Worm (Caenorhabditis elegans) whole organism, mixed stage, embryonic: ENCODE measurements around the gene T27A8.7.
A peak's percentile ranks its signal among the peaks of the same experiment; 100 is the strongest.

Experiments
- M03D4.4 ChIP-seq: sonication (generic microtip); optimal IDR thresholded peaks from 2 replicates; lab custom pipeline; 2017; ENCODE audit warnings: mild to moderate bottlenecking, missing genetic modification characterization, missing compliant biosample characterization
- bed-3 ChIP-seq: fragments of 200-800 bp; sonication (Bioruptor generic); optimal IDR thresholded peaks from 3 replicates; lab custom pipeline; 2018; ENCODE audit warnings: mild to moderate bottlenecking, missing genetic modification characterization, moderate library complexity, missing compliant biosample characterization
- blmp-1 ChIP-seq: fragments of 150-350 bp; optimal IDR thresholded peaks from 2 replicates; lab custom pipeline; 2014; ENCODE audit warnings: missing biosample characterization, missing genetic modification characterization
- ceh-39 ChIP-seq: fragments of 150-350 bp; optimal IDR thresholded peaks from 2 replicates; lab custom pipeline; 2014; ENCODE audit warnings: missing biosample characterization, missing genetic modification characterization
- ceh-43 ChIP-seq: fragments of 200-800 bp; sonication (Bioruptor generic); optimal IDR thresholded peaks from 2 replicates; lab custom pipeline; 2018; ENCODE audit warnings: mild to moderate bottlenecking, missing genetic modification characterization, moderate library complexity, missing compliant biosample characterization
- ceh-83 ChIP-seq: fragments of 200-800 bp; sonication (Bioruptor generic); optimal IDR thresholded peaks from 2 replicates; lab custom pipeline; 2018; ENCODE audit warnings: mild to moderate bottlenecking, missing genetic modification characterization, missing compliant biosample characterization
- ces-1 ChIP-seq: fragments of 150-350 bp; optimal IDR thresholded peaks from 2 replicates; lab custom pipeline; 2014; ENCODE audit warnings: missing biosample characterization, missing genetic modification reagents, missing genetic modification characterization
- cnd-1 ChIP-seq: fragments of 200-800 bp; sonication (Bioruptor generic); optimal IDR thresholded peaks from 2 replicates; lab custom pipeline; 2018; ENCODE audit warnings: mild to moderate bottlenecking, missing genetic modification characterization, missing compliant biosample characterization
- drap-1 ChIP-seq: fragments of 200-800 bp; sonication (Bioruptor generic); optimal IDR thresholded peaks from 3 replicates; lab custom pipeline; 2018; ENCODE audit warnings: mild to moderate bottlenecking, missing genetic modification characterization, missing compliant biosample characterization
- elt-3 ChIP-seq: fragments of 150-350 bp; optimal IDR thresholded peaks from 2 replicates; lab custom pipeline; 2014; ENCODE audit warnings: missing biosample characterization, missing genetic modification characterization
- flh-1 ChIP-seq: fragments of 200-800 bp; sonication (Bioruptor generic); optimal IDR thresholded peaks from 2 replicates; lab custom pipeline; 2018; ENCODE audit warnings: mild to moderate bottlenecking, missing genetic modification characterization, moderate library complexity, missing compliant biosample characterization
- ham-2 ChIP-seq: fragments of 200-800 bp; sonication (Bioruptor generic); optimal IDR thresholded peaks from 2 replicates; lab custom pipeline; 2018; ENCODE audit warnings: mild to moderate bottlenecking, missing genetic modification characterization, missing compliant biosample characterization
- hlh-1 ChIP-seq: fragments of 150-350 bp; optimal IDR thresholded peaks from 2 replicates; lab custom pipeline; 2014; ENCODE audit warnings: missing biosample characterization, missing genetic modification reagents, missing genetic modification characterization
- lin-13 ChIP-seq: fragments of 150-350 bp; optimal IDR thresholded peaks from 2 replicates; lab custom pipeline; 2014; ENCODE audit warnings: missing biosample characterization, missing genetic modification characterization
- lin-32 ChIP-seq: fragments of 200-800 bp; sonication (Bioruptor generic); optimal IDR thresholded peaks from 2 replicates; lab custom pipeline; 2018; ENCODE audit warnings: mild to moderate bottlenecking, missing genetic modification characterization, missing compliant biosample characterization
- mep-1 ChIP-seq: fragments of 150-350 bp; optimal IDR thresholded peaks from 2 replicates; lab custom pipeline; 2017; ENCODE audit warnings: missing biosample characterization, missing genetic modification reagents, missing genetic modification characterization, inconsistent platforms
- mls-2 ChIP-seq: sonication (generic microtip); optimal IDR thresholded peaks from 2 replicates; lab custom pipeline; 2016; ENCODE audit warnings: mild to moderate bottlenecking, missing genetic modification characterization, moderate library complexity, missing compliant biosample characterization
- nhr-12 ChIP-seq: fragments of 150-350 bp; optimal IDR thresholded peaks from 2 replicates; lab custom pipeline; 2014; ENCODE audit warnings: missing biosample characterization, missing genetic modification characterization
- nhr-2 ChIP-seq: fragments of 150-350 bp; optimal IDR thresholded peaks from 2 replicates; lab custom pipeline; 2014; ENCODE audit warnings: missing biosample characterization, missing genetic modification characterization
- nhr-237 ChIP-seq: fragments of 150-350 bp; optimal IDR thresholded peaks from 2 replicates; lab custom pipeline; 2014; ENCODE audit warnings: missing biosample characterization, missing genetic modification characterization
- nhr-28 ChIP-seq: fragments of 150-350 bp; optimal IDR thresholded peaks from 2 replicates; lab custom pipeline; 2014; ENCODE audit warnings: missing biosample characterization, missing genetic modification characterization
- nhr-76 ChIP-seq: sonication (generic microtip); optimal IDR thresholded peaks from 2 replicates; lab custom pipeline; 2017; ENCODE audit warnings: missing biosample characterization, missing genetic modification characterization
- sem-2 ChIP-seq: fragments of 200-800 bp; sonication (Bioruptor generic); optimal IDR thresholded peaks from 2 replicates; lab custom pipeline; 2018; ENCODE audit warnings: mild to moderate bottlenecking, missing genetic modification characterization, missing compliant biosample characterization
- snpc-4 ChIP-seq: fragments of 150-350 bp; optimal IDR thresholded peaks from 2 replicates; lab custom pipeline; 2014; ENCODE audit warnings: missing biosample characterization, missing genetic modification characterization
- sptf-1 ChIP-seq: sonication (generic microtip); optimal IDR thresholded peaks from 2 replicates; lab custom pipeline; 2017; ENCODE audit warnings: mild to moderate bottlenecking, missing genetic modification characterization, moderate library complexity, missing compliant biosample characterization
- unc-120 ChIP-seq: sonication (generic microtip); optimal IDR thresholded peaks from 2 replicates; lab custom pipeline; 2017; ENCODE audit warnings: missing genetic modification characterization, missing compliant biosample characterization; ENCODE audit not compliant: poor library complexity, severe bottlenecking
- unc-39 ChIP-seq: fragments of 150-350 bp; optimal IDR thresholded peaks from 2 replicates; lab custom pipeline; 2014; ENCODE audit warnings: missing biosample characterization, missing genetic modification characterization
- unc-62 ChIP-seq: fragments of 150-350 bp; optimal IDR thresholded peaks from 2 replicates; lab custom pipeline; 2014; ENCODE audit warnings: missing biosample characterization, missing genetic modification reagents, missing genetic modification characterization
- zip-8 ChIP-seq: fragments of 150-350 bp; optimal IDR thresholded peaks from 2 replicates; lab custom pipeline; 2014; ENCODE audit warnings: missing biosample characterization, missing genetic modification characterization
- ztf-11 ChIP-seq: fragments of 150-350 bp; optimal IDR thresholded peaks from 2 replicates; lab custom pipeline; 2014; ENCODE audit warnings: missing biosample characterization, missing genetic modification characterization

Gene T27A8.7

DNA sequence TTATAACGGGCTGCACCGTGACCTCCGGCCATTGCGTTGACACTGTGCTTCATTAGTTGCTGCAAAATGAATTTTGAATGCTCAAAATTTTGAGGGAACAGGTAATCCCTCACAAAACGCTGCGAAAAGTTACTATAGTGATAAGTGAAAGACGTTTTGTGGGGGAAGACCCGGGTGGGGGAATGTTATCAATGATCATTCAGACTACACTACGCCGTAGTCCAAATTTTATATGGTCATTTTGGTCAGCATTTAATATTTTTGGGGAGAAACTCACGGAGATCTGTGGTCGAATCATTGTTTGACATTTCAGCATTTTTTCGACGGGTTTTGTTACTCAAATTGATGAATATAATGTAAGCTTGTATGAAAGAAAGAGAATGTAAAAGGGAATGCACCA lies 16.2 kb upstream of the T27A8.7 start:
- TF ChIP-seq lin-32 (no peak), elt-3 (no peak), lin-13 (tag; lab: Kevin White, UChicago) (no peak), nhr-12 (tag; lab: Kevin White, UChicago) (no peak), nhr-237 (tag; lab: Kevin White, UChicago) (no peak), unc-120 (tag; lab: Kevin White, UChicago) (no peak), drap-1 (GFP tag; lab: Kevin White, UChicago) (no peak)

DNA sequence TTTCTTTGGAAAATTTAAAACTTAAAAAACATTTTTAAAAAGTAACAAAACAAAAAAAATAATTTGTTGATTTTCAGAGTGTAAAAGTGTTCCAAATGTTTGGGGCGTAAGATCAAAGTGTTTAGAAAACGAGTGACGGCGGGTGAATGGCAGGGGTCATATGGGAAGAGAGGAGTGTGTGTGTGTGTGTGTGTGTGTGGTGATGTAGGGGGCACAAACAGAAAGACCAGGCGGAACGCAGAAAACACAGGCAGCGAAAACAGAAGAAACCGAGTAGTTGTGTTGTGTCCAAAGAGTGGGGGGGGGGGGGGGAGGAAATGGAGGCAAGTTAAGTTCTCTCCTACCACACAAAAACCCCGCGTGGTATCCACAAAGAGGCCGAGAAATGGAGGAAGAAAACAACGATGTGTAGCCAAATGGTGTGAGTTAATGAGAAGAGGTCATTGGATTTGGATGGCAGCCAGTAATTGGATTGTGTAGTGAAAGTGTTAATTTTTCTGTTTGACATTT lies 15.1 kb upstream of the T27A8.7 start, which contains the start of gene B0395.3:
Gene B0395.3 (minus strand): TSS at position 51 of the 510 bp plus-strand sequence.
- TF ChIP-seq mls-2 (tag; lab: Kevin White, UChicago) (peak; percentile 64), sem-2 (no peak), M03D4.4 (peak; percentile 64), ces-1 (GFP tag; lab: Kevin White, UChicago) (peak; percentile 85), cnd-1 (peak; percentile 27), unc-120 (tag; lab: Kevin White, UChicago) (peak; percentile 14), sptf-1 (tag; lab: Kevin White, UChicago) (peak; percentile 74), mep-1 (peak; percentile 12), unc-39 (tag; lab: Kevin White, UChicago) (no peak), ham-2 (GFP tag; lab: Kevin White, UChicago) (peak; percentile 20), hlh-1 (peak; percentile 60), nhr-2 (tag; lab: Kevin White, UChicago) (no peak), blmp-1 (tag; lab: Kevin White, UChicago) (no peak)
- TF ChIP-seq, all 35 proteins: peak for 9

DNA sequence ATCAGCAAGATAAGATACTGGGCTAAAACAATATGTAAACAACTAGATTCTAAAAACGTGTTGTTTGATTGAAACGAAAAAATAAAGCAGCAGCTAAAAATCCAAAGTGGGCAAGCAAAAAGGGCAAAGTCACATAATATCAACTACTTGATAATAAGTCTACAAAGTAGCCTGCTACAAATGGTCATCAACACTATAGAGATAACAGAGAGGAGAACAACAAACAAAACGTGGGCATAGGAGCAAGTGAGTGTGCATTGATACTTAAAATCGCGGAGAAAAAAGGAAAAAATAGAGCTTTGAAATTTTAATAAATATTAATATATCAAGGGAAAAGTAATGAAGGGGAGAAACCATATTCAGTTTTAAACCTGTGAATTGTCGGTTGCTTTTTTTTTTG lies 13.5 kb upstream of the T27A8.7 start:
- no peak for TF ChIP-seq bed-3 (GFP tag; lab: Kevin White, UChicago)
- TF ChIP-seq nhr-237 (tag; lab: Kevin White, UChicago): no peak
- TF ChIP-seq flh-1 (GFP tag; lab: Kevin White, UChicago): no peak
- no peak for TF ChIP-seq ztf-11 (tag; lab: Kevin White, UChicago)
- no peak for TF ChIP-seq cnd-1
- TF ChIP-seq elt-3: no peak
- TF ChIP-seq lin-32: no peak
- TF ChIP-seq snpc-4 (tag; lab: Kevin White, UChicago): no peak
- no peak for TF ChIP-seq mls-2 (tag; lab: Kevin White, UChicago)
- no peak for TF ChIP-seq zip-8 (tag; lab: Kevin White, UChicago)
- no peak for TF ChIP-seq unc-39 (tag; lab: Kevin White, UChicago)
- TF ChIP-seq unc-62 (GFP tag; lab: Kevin White, UChicago): no peak
- no peak for TF ChIP-seq nhr-76 (tag; lab: Kevin White, UChicago)

DNA sequence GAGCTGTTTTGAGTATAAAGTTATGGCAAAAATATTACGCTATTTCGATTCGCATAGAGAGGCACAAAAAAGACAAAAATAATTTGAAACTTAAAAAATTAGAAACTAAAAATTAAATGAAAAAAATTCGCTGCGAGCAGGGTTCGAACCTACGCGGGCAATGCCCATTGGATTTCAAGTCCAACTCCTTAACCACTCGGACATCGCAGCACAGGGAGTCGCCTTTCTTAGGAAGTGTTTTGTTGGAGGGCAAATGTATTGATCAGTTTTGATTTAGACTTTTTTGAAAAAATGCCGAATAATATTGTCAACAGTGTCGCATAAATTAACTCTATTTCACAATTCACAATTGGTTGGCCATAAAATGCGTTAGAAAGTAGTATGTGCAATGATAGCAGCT lies 12.9 kb upstream of the T27A8.7 start:
- TF ChIP-seq ceh-83 (no peak), bed-3 (GFP tag; lab: Kevin White, UChicago) (no peak), ces-1 (GFP tag; lab: Kevin White, UChicago) (no peak), hlh-1 (no peak), ham-2 (GFP tag; lab: Kevin White, UChicago) (no peak), unc-120 (tag; lab: Kevin White, UChicago) (no peak), lin-13 (tag; lab: Kevin White, UChicago) (no peak), lin-32 (no peak), mls-2 (tag; lab: Kevin White, UChicago) (no peak), sem-2 (no peak), ceh-39 (tag; lab: Kevin White, UChicago) (no peak), M03D4.4 (no peak), nhr-28 (tag; lab: Kevin White, UChicago) (no peak), ceh-43 (GFP tag; lab: Kevin White, UChicago) (no peak), ztf-11 (tag; lab: Kevin White, UChicago) (no peak), blmp-1 (tag; lab: Kevin White, UChicago) (no peak)
- TF ChIP-seq, all 35 proteins: peak for 0

DNA sequence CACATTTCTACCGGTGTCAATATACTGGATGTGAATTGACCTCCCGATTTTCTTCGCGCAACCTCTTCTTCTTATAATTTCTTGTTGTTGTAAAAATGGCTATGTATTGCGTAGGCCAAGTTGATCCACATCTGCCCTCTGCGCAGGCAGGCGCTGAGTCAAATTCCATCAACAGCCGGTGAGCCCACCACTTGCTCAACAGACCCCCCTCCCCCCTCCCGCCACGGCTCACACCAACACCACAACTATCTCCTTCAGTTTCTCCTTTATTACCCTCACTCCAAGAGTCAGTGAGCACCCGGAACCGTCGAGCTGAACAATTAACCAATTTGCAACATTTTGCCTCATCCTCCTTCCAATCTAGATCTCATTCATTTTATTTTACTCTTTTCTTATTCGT lies 11.0 kb upstream of the T27A8.7 start:
- TF ChIP-seq sem-2 (no peak), ces-1 (GFP tag; lab: Kevin White, UChicago) (peak; percentile 28), hlh-1 (peak; percentile 72)
